Worm (Caenorhabditis elegans) whole organism, young adult: ENCODE data around the gene srh-169.

Experiments
- B0019.2 ChIP-seq: fragments of 200-800 bp; sonication (Bioruptor generic); conservative IDR thresholded peaks from 2 replicates; pipeline ENCODE4 v1.3.6; 2022; ENCODE audit warnings: missing genetic modification reagents, missing genetic modification characterization, missing compliant biosample characterization
- B0035.1 ChIP-seq: sonication (generic microtip); optimal IDR thresholded peaks from 2 replicates; lab custom pipeline; 2016; ENCODE audit warnings: missing genetic modification characterization, mild to moderate bottlenecking, missing compliant biosample characterization, missing genotype, missing genetic modification reagents
- B0336.3 ChIP-seq: fragments of 200-800 bp; sonication (Bioruptor generic); IDR thresholded peaks from 2 replicates; pipeline ENCODE4 v1.3.6; 2022; ENCODE audit warnings: missing genetic modification characterization, missing compliant biosample characterization
- C06A6.2 ChIP-seq: fragments of 200-800 bp; sonication (Bioruptor generic); conservative IDR thresholded peaks from 2 replicates; pipeline ENCODE4 v1.3.6; 2022; ENCODE audit warnings: missing genetic modification characterization, missing compliant biosample characterization
- F10E7.11 ChIP-seq: sonication (generic microtip); optimal IDR thresholded peaks from 2 replicates; lab custom pipeline; 2017; ENCODE audit warnings: mild to moderate bottlenecking, missing genetic modification characterization, moderate library complexity, missing compliant biosample characterization
- F22D6.2 ChIP-seq: sonication (generic microtip); optimal IDR thresholded peaks from 2 replicates; lab custom pipeline; 2016; ENCODE audit warnings: mild to moderate bottlenecking, missing genetic modification characterization, missing compliant biosample characterization
- F33H1.4 ChIP-seq: fragments of 200-800 bp; sonication (Bioruptor generic); IDR thresholded peaks from 2 replicates; pipeline ENCODE4 v1.3.6; 2022; ENCODE audit warnings: missing genetic modification reagents, missing genetic modification characterization, missing compliant biosample characterization
- F55B11.4 ChIP-seq: sonication (generic microtip); optimal IDR thresholded peaks from 2 replicates; lab custom pipeline; 2016; ENCODE audit warnings: missing compliant biosample characterization, missing genetic modification characterization, borderline replicate concordance; ENCODE audit not compliant: insufficient read depth
- K11D2.4 ChIP-seq: fragments of 200-800 bp; sonication (Bioruptor generic); IDR thresholded peaks from 2 replicates; pipeline ENCODE4 v1.3.6; 2022; ENCODE audit warnings: missing genetic modification reagents, missing genetic modification characterization, missing compliant biosample characterization
- T07F8.4 ChIP-seq: sonication (generic microtip); optimal IDR thresholded peaks from 2 replicates; lab custom pipeline; 2016; ENCODE audit warnings: mild to moderate bottlenecking, missing genetic modification characterization, moderate library complexity, missing compliant biosample characterization
- T26A5.8 ChIP-seq: sonication (generic microtip); optimal IDR thresholded peaks from 2 replicates; lab custom pipeline; 2016; ENCODE audit warnings: missing genetic modification characterization, missing compliant biosample characterization
- Y53F4B.3 ChIP-seq: fragments of 200-800 bp; sonication (Bioruptor generic); IDR thresholded peaks from 2 replicates; pipeline ENCODE4 v1.3.6; 2022; ENCODE audit warnings: missing genetic modification reagents, missing genetic modification characterization, missing compliant biosample characterization
- atf-7 ChIP-seq: sonication (generic microtip); optimal IDR thresholded peaks from 2 replicates; lab custom pipeline; 2017; ENCODE audit warnings: mild to moderate bottlenecking, missing genetic modification characterization, missing compliant biosample characterization
- athp-1 ChIP-seq: sonication (generic microtip); optimal IDR thresholded peaks from 2 replicates; lab custom pipeline; 2017; ENCODE audit warnings: mild to moderate bottlenecking, missing genetic modification characterization, missing compliant biosample characterization
- attf-6 ChIP-seq: fragments of 200-800 bp; sonication (Bioruptor generic); IDR thresholded peaks from 2 replicates; pipeline ENCODE4 v1.3.6; 2022; ENCODE audit warnings: missing genetic modification reagents, missing genetic modification characterization, missing compliant biosample characterization
- cebp-1 ChIP-seq, 2 experiments: fragments of 200-800 bp in 1 of 2; sonication (Bioruptor generic) in 1 of 2; sonication (generic microtip) in 1 of 2; IDR thresholded peaks in 1 of 2; optimal IDR thresholded peaks in 1 of 2; 2 replicates each; pipeline versions ENCODE4 v1.3.6 to Lab custom; 2017 to 2022; ENCODE audit warnings: missing compliant biosample characterization in 2 of 2, missing genetic modification characterization in 2 of 2, mild to moderate bottlenecking in 1 of 2, missing genetic modification reagents in 1 of 2, moderate library complexity in 1 of 2
- cebp-2 ChIP-seq: fragments of 200-800 bp; sonication (Bioruptor generic); IDR thresholded peaks from 2 replicates; pipeline ENCODE4 v1.3.6; 2022; ENCODE audit warnings: missing genetic modification characterization, missing compliant biosample characterization
- ceh-27 ChIP-seq: fragments of 200-800 bp; sonication (Bioruptor generic); optimal IDR thresholded peaks from 2 replicates; lab custom pipeline; 2018; ENCODE audit warnings: mild to moderate bottlenecking, missing genetic modification characterization, moderate library complexity, missing compliant biosample characterization
- ceh-91 ChIP-seq: fragments of 200-800 bp; sonication (Bioruptor generic); IDR thresholded peaks from 2 replicates; pipeline ENCODE4 v1.3.6; 2022; ENCODE audit warnings: missing genetic modification reagents, missing genetic modification characterization, missing compliant biosample characterization
- egrh-3 ChIP-seq: fragments of 200-800 bp; sonication (Bioruptor generic); IDR thresholded peaks from 2 replicates; pipeline ENCODE4 v1.3.6; 2022; ENCODE audit warnings: missing genetic modification reagents, missing genetic modification characterization, missing compliant biosample characterization
- ekl-4 ChIP-seq: fragments of 200-800 bp; sonication (Bioruptor generic); IDR thresholded peaks from 2 replicates; pipeline ENCODE4 v1.3.6; 2022; ENCODE audit warnings: missing genetic modification reagents, missing genetic modification characterization, missing compliant biosample characterization
- fkh-3 ChIP-seq: sonication (generic microtip); optimal IDR thresholded peaks from 2 replicates; lab custom pipeline; 2016; ENCODE audit warnings: mild to moderate bottlenecking, missing genetic modification characterization, missing compliant biosample characterization
- hlh-26 ChIP-seq: fragments of 200-800 bp; sonication (Bioruptor generic); conservative IDR thresholded peaks from 2 replicates; pipeline ENCODE4 v1.3.6; 2022; ENCODE audit warnings: missing genetic modification reagents, missing genetic modification characterization, missing compliant biosample characterization
- let-526 ChIP-seq: fragments of 200-800 bp; sonication (Bioruptor generic); IDR thresholded peaks from 2 replicates; pipeline ENCODE4 v1.3.6; 2022; ENCODE audit warnings: missing genetic modification reagents, missing genetic modification characterization, missing compliant biosample characterization
- let-607 ChIP-seq, 2 experiments: fragments of 200-800 bp in 1 of 2; sonication (Bioruptor generic) in 1 of 2; sonication (generic microtip) in 1 of 2; optimal IDR thresholded peaks; 2 replicates each; lab custom pipeline; 2016 to 2018; ENCODE audit warnings: mild to moderate bottlenecking in 2 of 2, missing compliant biosample characterization in 2 of 2, missing genetic modification characterization in 2 of 2, moderate library complexity in 2 of 2, missing genotype in 1 of 2
- lin-40 ChIP-seq: sonication (generic microtip); optimal IDR thresholded peaks from 2 replicates; lab custom pipeline; 2016; ENCODE audit warnings: missing genetic modification characterization, mild to moderate bottlenecking, missing compliant biosample characterization, missing genotype, missing genetic modification reagents
- lir-1 ChIP-seq: fragments of 200-800 bp; sonication (Bioruptor generic); conservative IDR thresholded peaks from 2 replicates; pipeline ENCODE4 v1.3.6; 2022; ENCODE audit warnings: missing genetic modification reagents, missing genetic modification characterization, missing compliant biosample characterization
- lsl-1 ChIP-seq: fragments of 200-800 bp; sonication (Bioruptor generic); optimal IDR thresholded peaks from 2 replicates; lab custom pipeline; 2018; ENCODE audit warnings: mild to moderate bottlenecking, missing genetic modification characterization, moderate library complexity, missing compliant biosample characterization
- nhr-27 ChIP-seq: fragments of 200-800 bp; sonication (Bioruptor generic); optimal IDR thresholded peaks from 2 replicates; lab custom pipeline; 2018; ENCODE audit warnings: mild to moderate bottlenecking, missing genetic modification characterization, moderate library complexity, missing compliant biosample characterization
- nhr-90 ChIP-seq: sonication (generic microtip); optimal IDR thresholded peaks from 2 replicates; lab custom pipeline; 2016; ENCODE audit warnings: missing genotype, mild to moderate bottlenecking, missing genetic modification characterization, missing compliant biosample characterization
- pbrm-1 ChIP-seq: fragments of 200-800 bp; sonication (Bioruptor generic); IDR thresholded peaks from 2 replicates; pipeline ENCODE4 v1.3.6; 2022; ENCODE audit warnings: missing genetic modification reagents, missing genetic modification characterization, missing compliant biosample characterization
- pha-4 ChIP-seq: fragments of 150-350 bp; sonication (generic microtip); optimal IDR thresholded peaks from 2 replicates; lab custom pipeline; 2014; ENCODE audit warnings: missing biosample characterization, missing genetic modification reagents, missing genetic modification characterization
- rcor-1 ChIP-seq: fragments of 200-800 bp; sonication (Bioruptor generic); IDR thresholded peaks from 2 replicates; pipeline ENCODE4 v1.3.6; 2022; ENCODE audit warnings: missing genetic modification reagents, missing genetic modification characterization, missing compliant biosample characterization
- rec-8 ChIP-seq, 2 experiments: sonication (generic microtip); optimal IDR thresholded peaks; 2 replicates each; lab custom pipeline; 2016; ENCODE audit warnings: mild to moderate bottlenecking in 2 of 2, missing genetic modification characterization in 2 of 2, missing genetic modification reagents in 2 of 2, missing genotype in 2 of 2, missing biosample characterization in 1 of 2, missing compliant biosample characterization in 1 of 2, moderate library complexity in 1 of 2
- snpc-4 ChIP-seq, 5 experiments: fragments of 150-350 bp in 1 of 5; sonication (generic microtip) in 4 of 5; optimal IDR thresholded peaks; 2 replicates each; lab custom pipeline; 2014 to 2018; ENCODE audit warnings: missing genetic modification characterization in 5 of 5, missing biosample characterization in 3 of 5, antibody characterized with exemption in 2 of 5, mild to moderate bottlenecking in 2 of 5, missing compliant biosample characterization in 2 of 5, missing genotype in 2 of 5, moderate library complexity in 2 of 5, missing genetic modification reagents in 1 of 5
- tbx-9 ChIP-seq: sonication (generic microtip); optimal IDR thresholded peaks from 2 replicates; lab custom pipeline; 2016; ENCODE audit warnings: borderline replicate concordance, missing genetic modification characterization, inconsistent platforms, missing compliant biosample characterization
- unc-130 ChIP-seq: sonication (generic microtip); optimal IDR thresholded peaks from 2 replicates; lab custom pipeline; 2016; ENCODE audit warnings: missing genetic modification reagents, missing genetic modification characterization, missing compliant biosample characterization
- unc-62 ChIP-seq: fragments of 150-350 bp; optimal IDR thresholded peaks from 2 replicates; lab custom pipeline; 2014; ENCODE audit warnings: missing biosample characterization, missing genetic modification reagents, missing genetic modification characterization
- xnd-1 ChIP-seq: sonication (generic microtip); optimal IDR thresholded peaks from 2 replicates; lab custom pipeline; 2016; ENCODE audit warnings: missing genotype, missing genetic modification reagents, missing genetic modification characterization, missing compliant biosample characterization
- zfh-2 ChIP-seq: fragments of 200-800 bp; sonication (Bioruptor generic); conservative IDR thresholded peaks from 2 replicates; pipeline ENCODE4 v1.3.6; 2022; ENCODE audit warnings: missing genetic modification reagents, missing genetic modification characterization, missing compliant biosample characterization
- ztf-18 ChIP-seq: sonication (generic microtip); optimal IDR thresholded peaks from 2 replicates; lab custom pipeline; 2016; ENCODE audit warnings: missing genotype, mild to moderate bottlenecking, missing genetic modification characterization, missing compliant biosample characterization
- ztf-25 ChIP-seq: fragments of 200-800 bp; sonication (Bioruptor generic); IDR thresholded peaks from 2 replicates; pipeline ENCODE4 v1.3.6; 2022; ENCODE audit warnings: missing genetic modification reagents, missing genetic modification characterization, missing compliant biosample characterization
- ztf-6 ChIP-seq: fragments of 200-800 bp; sonication (Bioruptor generic); IDR thresholded peaks from 2 replicates; pipeline ENCODE4 v1.3.6; 2022; ENCODE audit warnings: missing genetic modification reagents, missing genetic modification characterization, missing compliant biosample characterization

Gene srh-169

DNA sequence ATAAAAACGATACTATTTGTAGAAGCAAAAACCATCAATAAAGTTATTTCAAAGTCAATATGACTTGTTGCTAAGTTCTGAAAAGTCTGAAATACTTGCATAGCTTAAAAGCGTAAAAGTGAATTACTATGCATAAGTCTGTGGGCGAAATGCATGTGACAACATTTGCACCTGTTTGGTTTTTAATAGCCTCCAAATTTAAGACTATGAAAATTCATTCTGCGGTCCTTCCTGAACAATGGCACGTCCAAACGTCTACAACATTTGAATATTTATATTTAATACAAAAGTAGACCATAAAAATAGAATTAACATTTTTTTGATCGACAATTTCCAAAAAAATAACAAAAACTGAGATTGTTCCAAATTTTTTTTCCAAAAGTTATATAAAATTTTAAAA, 25.9 kb upstream of the srh-169 start, which contains the start of gene K09D9.14:
K09D9.14 (minus strand) TSS at position 101 of the 400 bp plus-strand sequence.
- no peak for TF ChIP-seq unc-130 (GFP tag; lab: Kevin White, UChicago)
- TF ChIP-seq unc-62 = no peak
- no peak for TF ChIP-seq T26A5.8
- no peak for TF ChIP-seq ekl-4 (GFP tag; lab: Robert Waterston, UW)
- TF ChIP-seq rcor-1 (GFP tag; lab: Robert Waterston, UW) = no peak
- TF ChIP-seq Y53F4B.3 (GFP tag; lab: Robert Waterston, UW) = no peak
- TF ChIP-seq C06A6.2 (GFP tag; lab: Robert Waterston, UW) = no peak
- no peak for TF ChIP-seq F10E7.11 (tag; lab: Kevin White, UChicago)
- TF ChIP-seq nhr-27 (tag; lab: Kevin White, UChicago) = no peak
- no peak for TF ChIP-seq lir-1
- no peak for TF ChIP-seq pha-4 (tag; lab: Kevin White, UChicago)

DNA sequence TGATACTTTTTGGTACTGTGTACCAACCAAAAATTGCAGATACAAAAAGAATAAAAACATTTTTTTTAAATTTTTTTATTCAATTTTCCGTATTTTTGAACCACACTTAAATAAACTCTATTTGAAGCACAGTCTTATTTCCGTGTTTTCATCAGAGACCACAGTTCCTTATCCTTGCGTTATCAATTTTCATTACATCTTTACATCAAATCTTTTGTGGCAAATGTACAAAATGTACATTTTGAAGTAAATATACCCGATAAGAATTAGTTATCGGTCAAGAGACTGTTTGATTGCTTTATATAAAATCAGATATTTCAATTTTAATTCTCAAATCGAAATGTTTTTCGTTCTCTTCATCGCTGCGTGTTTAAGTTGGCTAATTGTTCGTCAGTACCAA, 25.3 kb upstream of the srh-169 start, which contains the start of gene cyp-35A3:
cyp-35A3 (plus strand) TSS at position 301 of the 400 bp plus-strand sequence.
- TF ChIP-seq T07F8.4 (tag; lab: Kevin White, UChicago) = no peak
- TF ChIP-seq F22D6.2 (tag; lab: Kevin White, UChicago) = no peak
- TF ChIP-seq F33H1.4 (GFP tag; lab: Robert Waterston, UW) = no peak
- TF ChIP-seq egrh-3 = no peak
- no peak for TF ChIP-seq Y53F4B.3 (GFP tag; lab: Robert Waterston, UW)
- no peak for TF ChIP-seq cebp-2
- no peak for TF ChIP-seq fkh-3 (tag; lab: Kevin White, UChicago)
- TF ChIP-seq F10E7.11 (tag; lab: Kevin White, UChicago) = no peak
- TF ChIP-seq ztf-18 (tag; lab: Kevin White, UChicago) = no peak
- no peak for TF ChIP-seq tbx-9
- TF ChIP-seq, all 124 proteins: peak for 0

DNA sequence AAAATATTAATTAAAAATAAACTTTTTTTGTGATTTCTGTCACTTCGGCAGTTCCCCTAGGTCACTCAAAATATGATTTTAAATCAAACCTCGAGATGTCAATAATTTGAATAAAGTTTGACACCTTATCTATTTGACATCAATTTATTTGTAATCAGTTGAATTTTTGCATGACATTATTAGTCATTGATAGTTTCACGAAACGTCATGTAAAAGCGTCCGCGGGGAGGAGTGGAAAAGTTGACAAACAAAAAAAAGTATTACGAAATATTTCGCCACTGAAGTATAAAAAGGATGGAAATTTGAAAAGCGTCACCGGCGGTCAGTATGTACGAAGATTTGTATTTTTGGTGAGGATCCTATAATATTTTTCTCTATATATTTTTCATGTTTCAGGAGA, 22.9 kb upstream of the srh-169 start, which contains the start of gene K09D9.1:
K09D9.1 (plus strand) TSS at position 271 of the 400 bp plus-strand sequence.
- TF ChIP-seq B0035.1 (tag; lab: Kevin White, UChicago) (no peak), let-526 (GFP tag; lab: Robert Waterston, UW) (no peak), hlh-26 (no peak), attf-6 (GFP tag; lab: Robert Waterston, UW) (no peak), ceh-91 (GFP tag; lab: Robert Waterston, UW) (no peak), atf-7 (tag; lab: Kevin White, UChicago) (peak; percentile 79), cebp-1 (GFP tag; IDR thresholded peaks at IDR 0.05; lab: Robert Waterston, UW) (peak; percentile 93), cebp-1 (tag; optimal IDR thresholded peaks at IDR 0.05; lab: Kevin White, UChicago) (peak; percentile 95), ztf-25 (GFP tag; lab: Robert Waterston, UW) (no peak), ceh-27 (GFP tag; lab: Kevin White, UChicago) (no peak), fkh-3 (tag; lab: Kevin White, UChicago) (no peak), B0019.2 (GFP tag; lab: Robert Waterston, UW) (no peak), F55B11.4 (no peak), T07F8.4 (tag; lab: Kevin White, UChicago) (no peak), lir-1 (no peak), snpc-4 (GFP tag; optimal IDR thresholded peaks at IDR 0.05; lab: Kevin White, UChicago) (no peak), snpc-4 (tag; optimal IDR thresholded peaks at IDR 0.05; lab: Kevin White, UChicago) (no peak), ztf-6 (GFP tag; lab: Robert Waterston, UW) (no peak), rcor-1 (GFP tag; lab: Robert Waterston, UW) (no peak), athp-1 (no peak), zfh-2 (no peak), unc-62 (peak; percentile 97), K11D2.4 (no peak), B0336.3 (GFP tag; lab: Robert Waterston, UW) (no peak), lin-40 (tag; lab: Kevin White, UChicago) (no peak), xnd-1 (tag; lab: Kevin White, UChicago) (no peak), pbrm-1 (GFP tag; lab: Robert Waterston, UW) (no peak), rec-8 (tag; optimal IDR thresholded peaks at IDR 0.05; lab: Kevin White, UChicago) (no peak), ztf-18 (tag; lab: Kevin White, UChicago) (no peak), pha-4 (tag; lab: Kevin White, UChicago) (peak; percentile 63), nhr-90 (tag; lab: Kevin White, UChicago) (no peak), let-607 (tag; optimal IDR thresholded peaks at IDR 0.05; lab: Kevin White, UChicago) (peak in 1 of 2 experiments; percentile 29), tbx-9 (no peak), lsl-1 (GFP tag; lab: Kevin White, UChicago) (no peak)
